Worm (Caenorhabditis elegans) whole organism, L4/young adult: ENCODE data around the gene R10E9.2.

Experiments
- W03F9.2 ChIP-seq: fragments of 150-350 bp; optimal IDR thresholded peaks from 2 replicates; lab custom pipeline; 2014; ENCODE audit warnings: missing biosample characterization, missing genetic modification characterization
- dao-5 ChIP-seq: sonication (generic microtip); optimal IDR thresholded peaks from 2 replicates; lab custom pipeline; 2016; ENCODE audit warnings: missing genotype, missing genetic modification characterization, moderate library complexity, missing compliant biosample characterization
- him-1 ChIP-seq: sonication (generic microtip); optimal IDR thresholded peaks from 2 replicates; lab custom pipeline; 2016; ENCODE audit warnings: missing genotype, missing genetic modification reagents, missing genetic modification characterization, missing compliant biosample characterization

Gene R10E9.2

ce11 chrIII:3916624-3917023 is 47.5 kb downstream of the R10E9.2 start, which contains the start of gene ccdc-47:
ccdc-47 (plus strand) TSS chrIII:3916967.
- TF ChIP-seq him-1 (tag; lab: Kevin White, UChicago) (no peak), dao-5 (tag; lab: Kevin White, UChicago) (no peak), W03F9.2 (tag; lab: Kevin White, UChicago) (peak; percentile 85)

ce11 chrIII:3915705-3916104 is 48.4 kb downstream of the R10E9.2 start:
- no peak for TF ChIP-seq dao-5 (tag; lab: Kevin White, UChicago)
- no peak for TF ChIP-seq him-1 (tag; lab: Kevin White, UChicago)
- no peak for TF ChIP-seq W03F9.2 (tag; lab: Kevin White, UChicago)

ce11 chrIII:3914836-3915235 is 49.3 kb downstream of the R10E9.2 start:
- TF ChIP-seq W03F9.2 (tag; lab: Kevin White, UChicago) (no peak), him-1 (tag; lab: Kevin White, UChicago) (no peak), dao-5 (tag; lab: Kevin White, UChicago) (no peak)

ce11 chrIII:3914049-3914448 is 50.1 kb downstream of the R10E9.2 start, which contains the start of gene pat-3:
pat-3 (minus strand) TSS chrIII:3914149.
- TF ChIP-seq dao-5 (tag; lab: Kevin White, UChicago), result no peak
- no peak for TF ChIP-seq W03F9.2 (tag; lab: Kevin White, UChicago)
- no peak for TF ChIP-seq him-1 (tag; lab: Kevin White, UChicago)
